Fruit fly (Drosophila melanogaster) S2 (cell line): Measurements from ENCODE around the gene dib.

Experiments used
- CG8478 ChIP-seq: fragments of >200 bp; optimal IDR thresholded peaks from 2 replicates; lab custom pipeline; 2018
- CTCF ChIP-seq, 2 experiments: fragments of >200 bp; optimal IDR thresholded peaks; 2 replicates each; lab custom pipeline; 2018

DNA sequence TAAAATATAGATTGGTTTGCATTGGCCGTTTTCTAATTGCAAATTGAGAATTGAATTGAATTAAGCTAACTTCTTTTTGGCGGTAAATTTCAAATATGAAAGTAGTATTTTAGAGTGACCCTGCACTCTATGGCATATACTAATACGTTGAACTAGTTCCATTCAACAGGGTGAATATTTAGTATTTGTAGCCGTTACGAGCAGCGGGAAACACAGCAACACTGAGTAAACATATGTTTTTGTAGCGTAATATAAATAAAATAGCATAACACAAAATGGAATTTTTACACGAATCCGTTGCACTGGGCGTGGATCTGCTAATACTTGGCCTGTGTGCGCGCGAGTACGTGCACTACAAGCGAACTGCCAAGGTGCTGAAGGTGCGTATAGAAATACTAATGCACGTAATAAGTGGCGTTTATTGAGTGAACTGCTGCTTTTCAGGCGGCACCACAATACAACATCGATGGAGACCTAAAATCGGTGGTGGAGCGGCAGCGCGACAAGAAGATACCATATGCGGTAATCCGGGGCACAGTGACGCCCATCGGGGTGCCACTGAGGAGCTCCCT, 40.7 kb upstream of the dib start, which contains the start of gene Mul1:
- TF ChIP-seq CG8478 (lab: Kevin White, UChicago) (no peak), CTCF (optimal IDR thresholded peaks at IDR 0.05; lab: Kevin White, UChicago) (no peak)
